Worm (Caenorhabditis elegans) whole organism, L3 larva: ENCODE measurements around the gene fbxc-28.
"Not testable (repeated sequence)": the region's sequence is repeated elsewhere in the genome, so short reads cannot be mapped to it uniquely, and the experiment has no call there.

Experiments used
- egl-27 ChIP-seq: sonication (generic microtip); optimal IDR thresholded peaks from 4 replicates; lab custom pipeline; 2017; ENCODE audit warnings: missing biosample characterization, missing genetic modification reagents, missing genetic modification characterization
- snpc-4 ChIP-seq: fragments of 150-350 bp; optimal IDR thresholded peaks from 2 replicates; lab custom pipeline; 2014; ENCODE audit warnings: missing biosample characterization, missing genetic modification characterization

ce11 chrII:954626-955025 lies 31.0 kb downstream of the fbxc-28 start, which contains the start of gene fbxc-7:
- not testable (repeated sequence) for TF ChIP-seq egl-27, snpc-4
